Worm (Caenorhabditis elegans) whole organism, L3 larva: Measurements from ENCODE around the gene W06A11.1.

Experiments
- R02D3.7 ChIP-seq: fragments of 150-350 bp; optimal IDR thresholded peaks from 2 replicates; lab custom pipeline; 2014; ENCODE audit warnings: missing biosample characterization, missing genetic modification characterization
- ZK546.5 ChIP-seq: sonication (generic microtip); optimal IDR thresholded peaks from 2 replicates; lab custom pipeline; 2017; ENCODE audit warnings: missing biosample characterization, missing genetic modification characterization
- aly-2 ChIP-seq: fragments of 150-350 bp; optimal IDR thresholded peaks from 2 replicates; lab custom pipeline; 2014; ENCODE audit warnings: missing biosample characterization, missing genetic modification characterization
- ama-1 ChIP-seq: fragments of 150-350 bp; optimal IDR thresholded peaks from 2 replicates; lab custom pipeline; 2018
- ceh-16 ChIP-seq: sonication (generic microtip); optimal IDR thresholded peaks from 2 replicates; lab custom pipeline; 2017; ENCODE audit warnings: missing biosample characterization, missing genetic modification characterization
- ceh-28 ChIP-seq: fragments of 150-350 bp; optimal IDR thresholded peaks from 2 replicates; lab custom pipeline; 2014; ENCODE audit warnings: missing biosample characterization, missing genetic modification reagents, missing genetic modification characterization
- ceh-9 ChIP-seq: sonication (generic microtip); optimal IDR thresholded peaks from 2 replicates; lab custom pipeline; 2018; ENCODE audit warnings: missing biosample characterization, missing genetic modification characterization
- daf-12 ChIP-seq: fragments of 150-350 bp; optimal IDR thresholded peaks from 2 replicates; lab custom pipeline; 2014; ENCODE audit warnings: missing biosample characterization, missing genetic modification reagents, missing genetic modification characterization
- egl-27 ChIP-seq: sonication (generic microtip); optimal IDR thresholded peaks from 4 replicates; lab custom pipeline; 2017; ENCODE audit warnings: missing biosample characterization, missing genetic modification reagents, missing genetic modification characterization
- egl-5 ChIP-seq: fragments of 150-350 bp; optimal IDR thresholded peaks from 2 replicates; lab custom pipeline; 2017; ENCODE audit warnings: missing biosample characterization, missing genetic modification reagents, missing genetic modification characterization, inconsistent platforms
- elt-1 ChIP-seq: fragments of 150-350 bp; optimal IDR thresholded peaks from 2 replicates; lab custom pipeline; 2014; ENCODE audit warnings: missing biosample characterization, missing genetic modification characterization
- elt-2 ChIP-seq: sonication (generic microtip); optimal IDR thresholded peaks from 2 replicates; lab custom pipeline; 2016; ENCODE audit warnings: missing genetic modification reagents, mild to moderate bottlenecking, missing genetic modification characterization, missing compliant biosample characterization
- elt-3 ChIP-seq, 3 experiments: fragments of 150-350 bp in 1 of 3; sonication (generic microtip) in 2 of 3; optimal IDR thresholded peaks; 2 replicates in 2 of 3; 4 replicates in 1 of 3; lab custom pipeline; 2014 to 2017; ENCODE audit warnings: missing biosample characterization in 3 of 3, missing genetic modification characterization in 3 of 3
- fkh-10 ChIP-seq: sonication (generic microtip); optimal IDR thresholded peaks from 2 replicates; lab custom pipeline; 2017; ENCODE audit warnings: missing biosample characterization, missing genetic modification reagents, missing genetic modification characterization
- fkh-2 ChIP-seq: fragments of 150-350 bp; optimal IDR thresholded peaks from 2 replicates; lab custom pipeline; 2014; ENCODE audit warnings: missing biosample characterization, missing genetic modification reagents, missing genetic modification characterization
- hmg-11 ChIP-seq: sonication (generic microtip); optimal IDR thresholded peaks from 2 replicates; lab custom pipeline; 2016; ENCODE audit warnings: missing genetic modification characterization, missing compliant biosample characterization
- jun-1 ChIP-seq: fragments of 150-350 bp; optimal IDR thresholded peaks from 2 replicates; lab custom pipeline; 2014; ENCODE audit warnings: missing biosample characterization, missing genetic modification reagents, missing genetic modification characterization
- lin-15B ChIP-seq: fragments of 150-350 bp; optimal IDR thresholded peaks from 2 replicates; lab custom pipeline; 2014; ENCODE audit warnings: missing biosample characterization, missing genetic modification characterization
- lin-39 ChIP-seq: fragments of 150-350 bp; optimal IDR thresholded peaks from 2 replicates; lab custom pipeline; 2018; ENCODE audit warnings: missing biosample characterization, missing genetic modification reagents, missing genetic modification characterization
- lsy-12 ChIP-seq: sonication (generic microtip); optimal IDR thresholded peaks from 2 replicates; lab custom pipeline; 2016; ENCODE audit warnings: mild to moderate bottlenecking, missing genetic modification characterization, missing compliant biosample characterization
- mdl-1 ChIP-seq: fragments of 150-350 bp; optimal IDR thresholded peaks from 2 replicates; lab custom pipeline; 2014; ENCODE audit warnings: missing biosample characterization, missing genetic modification characterization
- mml-1 ChIP-seq: fragments of 150-350 bp; sonication (generic microtip); optimal IDR thresholded peaks from 3 replicates; lab custom pipeline; 2014; ENCODE audit warnings: missing biosample characterization, missing genetic modification characterization
- nhr-11 ChIP-seq: fragments of 150-350 bp; optimal IDR thresholded peaks from 2 replicates; lab custom pipeline; 2014; ENCODE audit warnings: missing biosample characterization, missing genetic modification characterization
- nhr-12 ChIP-seq: fragments of 150-350 bp; optimal IDR thresholded peaks from 2 replicates; lab custom pipeline; 2014; ENCODE audit warnings: missing biosample characterization, missing genetic modification characterization
- nhr-23 ChIP-seq: fragments of 150-350 bp; optimal IDR thresholded peaks from 2 replicates; lab custom pipeline; 2014; ENCODE audit warnings: missing biosample characterization, missing genetic modification reagents, missing genetic modification characterization
- nhr-25 ChIP-seq: sonication (generic microtip); optimal IDR thresholded peaks from 2 replicates; lab custom pipeline; 2017; ENCODE audit warnings: missing biosample characterization, missing genetic modification characterization
- nhr-28 ChIP-seq: fragments of 150-350 bp; optimal IDR thresholded peaks from 2 replicates; lab custom pipeline; 2014; ENCODE audit warnings: missing biosample characterization, missing genetic modification characterization
- nhr-43 ChIP-seq: sonication (generic microtip); optimal IDR thresholded peaks from 2 replicates; lab custom pipeline; 2016; ENCODE audit warnings: mild to moderate bottlenecking, missing genetic modification characterization, missing compliant biosample characterization; ENCODE audit not compliant: poor library complexity, severe bottlenecking
- nhr-76 ChIP-seq: fragments of 150-350 bp; sonication (generic microtip); optimal IDR thresholded peaks from 5 replicates; lab custom pipeline; 2014; ENCODE audit warnings: missing biosample characterization, missing genetic modification characterization
- nhr-77 ChIP-seq: fragments of 150-350 bp; optimal IDR thresholded peaks from 2 replicates; lab custom pipeline; 2014; ENCODE audit warnings: missing biosample characterization, missing genetic modification characterization
- pqm-1 ChIP-seq: fragments of 150-350 bp; optimal IDR thresholded peaks from 2 replicates; lab custom pipeline; 2017; ENCODE audit warnings: missing biosample characterization, missing genetic modification characterization, inconsistent platforms
- snpc-4 ChIP-seq: fragments of 150-350 bp; optimal IDR thresholded peaks from 2 replicates; lab custom pipeline; 2014; ENCODE audit warnings: missing biosample characterization, missing genetic modification characterization
- unc-39 ChIP-seq: sonication (generic microtip); optimal IDR thresholded peaks from 4 replicates; lab custom pipeline; 2017; ENCODE audit warnings: missing biosample characterization, missing genetic modification characterization
- zag-1 ChIP-seq: fragments of 150-350 bp; optimal IDR thresholded peaks from 2 replicates; lab custom pipeline; 2014; ENCODE audit warnings: missing biosample characterization, missing genetic modification characterization
- ztf-4 ChIP-seq: fragments of 150-350 bp; optimal IDR thresholded peaks from 2 replicates; lab custom pipeline; 2014; ENCODE audit warnings: missing biosample characterization, missing genetic modification characterization

The W06A11.1 gene

DNA sequence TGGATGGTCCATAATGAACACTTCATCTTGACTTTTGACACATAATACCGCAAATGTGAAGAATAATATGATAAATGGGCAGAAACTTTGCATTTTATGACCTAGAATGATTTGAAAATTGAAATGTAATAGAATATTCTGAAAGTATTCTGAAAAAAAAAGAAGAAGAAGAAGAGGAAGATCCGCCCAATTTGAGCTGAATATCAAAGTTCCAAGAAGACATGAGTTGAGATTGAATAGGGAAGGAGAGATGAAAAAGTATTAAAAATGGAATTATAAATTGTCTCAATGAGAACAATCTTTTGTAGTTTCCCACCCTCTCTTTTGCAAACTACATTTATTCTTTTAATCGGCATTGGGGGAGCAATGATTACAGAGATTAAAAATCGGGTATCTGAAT is 35.1 kb upstream of the W06A11.1 start, which contains the start of gene K07D4.4:
TSS of gene K07D4.4 (minus strand) at position 101 of the 400 bp plus-strand sequence.
- TF ChIP-seq elt-3 (tag; optimal IDR thresholded peaks at IDR 0.05; lab: Kevin White, UChicago), result no peak
- no peak for TF ChIP-seq daf-12 (tag; lab: Kevin White, UChicago)
- no peak for TF ChIP-seq jun-1
- no peak for TF ChIP-seq R02D3.7 (tag; lab: Kevin White, UChicago)
- no peak for TF ChIP-seq egl-5 (tag; lab: Kevin White, UChicago)
- TF ChIP-seq ZK546.5 (tag; lab: Kevin White, UChicago), result no peak
- TF ChIP-seq unc-39 (tag; lab: Kevin White, UChicago), result no peak
- no peak for TF ChIP-seq ceh-16 (tag; lab: Kevin White, UChicago)
- TF ChIP-seq elt-2 (tag; lab: Kevin White, UChicago), result no peak
- TF ChIP-seq ceh-9 (tag; lab: Kevin White, UChicago), result no peak
- no peak for TF ChIP-seq fkh-2 (tag; lab: Kevin White, UChicago)
- no peak for TF ChIP-seq ceh-28 (tag; lab: Kevin White, UChicago)
- no peak for TF ChIP-seq mml-1 (tag; lab: Kevin White, UChicago)
- no peak for TF ChIP-seq nhr-23 (tag; lab: Kevin White, UChicago)
- TF ChIP-seq ama-1 (lab: Kevin White, UChicago), result no peak
- no peak for TF ChIP-seq nhr-11
- TF ChIP-seq pqm-1 (tag; lab: Kevin White, UChicago), result no peak
- no peak for TF ChIP-seq mdl-1 (tag; lab: Kevin White, UChicago)

ce11 chrII:4038541-4038940 is 28.8 kb upstream of the W06A11.1 start, which contains the start of gene pqn-48:
pqn-48 (plus strand) TSS chrII:4038884.
- TF ChIP-seq nhr-11 (no peak), lsy-12 (tag; lab: Kevin White, UChicago) (no peak), nhr-12 (tag; lab: Kevin White, UChicago) (no peak), fkh-10 (GFP tag; lab: Kevin White, UChicago) (no peak), ceh-9 (tag; lab: Kevin White, UChicago) (no peak), egl-27 (tag; lab: Kevin White, UChicago) (no peak), hmg-11 (tag; lab: Kevin White, UChicago) (no peak), ztf-4 (tag; lab: Kevin White, UChicago) (no peak), nhr-25 (tag; lab: Kevin White, UChicago) (no peak), nhr-23 (tag; lab: Kevin White, UChicago) (no peak), nhr-77 (tag; lab: Kevin White, UChicago) (no peak), ceh-28 (tag; lab: Kevin White, UChicago) (no peak), ZK546.5 (tag; lab: Kevin White, UChicago) (no peak), aly-2 (tag; lab: Kevin White, UChicago) (no peak), nhr-76 (tag; lab: Kevin White, UChicago) (no peak), elt-3 (tag; optimal IDR thresholded peaks at IDR 0.05; lab: Kevin White, UChicago) (no peak), lin-39 (tag; lab: Kevin White, UChicago) (no peak), zag-1 (tag; lab: Kevin White, UChicago) (no peak)
- TF ChIP-seq, all 47 proteins: peak for 0

DNA sequence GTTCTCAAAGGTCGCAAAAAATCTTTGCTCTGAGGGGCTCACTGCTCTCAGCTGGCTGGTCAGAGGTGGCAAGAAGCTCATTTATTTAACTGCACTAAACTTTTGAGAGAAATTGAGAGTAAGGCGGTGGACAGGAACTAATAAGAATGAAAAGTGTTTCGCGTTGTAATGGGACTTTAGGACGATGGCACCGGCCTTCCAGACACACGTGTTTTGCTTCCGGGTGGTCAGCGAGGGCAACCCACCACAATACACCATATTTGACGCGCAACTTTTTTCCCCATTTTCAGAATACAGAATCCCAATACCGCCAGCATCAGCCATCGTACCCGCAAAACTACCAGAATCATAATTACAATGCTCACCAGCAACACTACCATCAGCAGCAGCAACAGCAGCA is 27.3 kb upstream of the W06A11.1 start:
- TF ChIP-seq ZK546.5 (tag; lab: Kevin White, UChicago), result no peak
- no peak for TF ChIP-seq snpc-4 (tag; lab: Kevin White, UChicago)
- no peak for TF ChIP-seq nhr-43 (tag; lab: Kevin White, UChicago)
- TF ChIP-seq nhr-28 (tag; lab: Kevin White, UChicago), result no peak
- TF ChIP-seq ceh-28 (tag; lab: Kevin White, UChicago), result no peak
- no peak for TF ChIP-seq lin-15B (tag; lab: Kevin White, UChicago)
- no peak for TF ChIP-seq elt-1 (tag; lab: Kevin White, UChicago)
- no peak for TF ChIP-seq fkh-10 (GFP tag; lab: Kevin White, UChicago)
- TF ChIP-seq lsy-12 (tag; lab: Kevin White, UChicago), result no peak
- TF ChIP-seq mml-1 (tag; lab: Kevin White, UChicago), result no peak

DNA sequence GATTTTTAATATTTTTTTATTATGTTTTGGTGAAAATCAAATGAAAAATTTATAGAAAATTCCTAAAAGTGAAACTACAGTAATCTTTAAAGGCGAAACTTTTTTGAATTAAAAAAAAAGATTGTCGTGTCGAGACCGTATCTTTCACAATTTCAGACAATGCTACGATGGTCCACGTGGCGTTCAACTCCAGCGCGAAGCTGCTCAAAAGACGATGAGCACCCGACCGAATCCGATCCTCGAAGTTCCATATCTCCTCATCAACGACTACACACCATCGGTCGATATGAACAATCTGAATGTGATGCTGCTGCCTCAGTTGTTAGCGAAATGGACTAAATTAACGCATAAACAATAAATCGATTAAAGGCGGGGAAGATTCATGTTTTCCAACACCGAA is 24.7 kb upstream of the W06A11.1 start:
- TF ChIP-seq fkh-10 (GFP tag; lab: Kevin White, UChicago), result no peak
- TF ChIP-seq ama-1 (lab: Kevin White, UChicago), result peak; percentile 8
